Fruit fly (Drosophila melanogaster) whole organism, pupa: Measurements from ENCODE around the gene Skp2.

ENCODE experiments used
- EcR ChIP-seq: fragments of 200-800 bp; sonication (Bioruptor generic); optimal IDR thresholded peaks from 3 replicates; lab custom pipeline; 2019; ENCODE audit warnings: missing biosample characterization, missing genetic modification characterization, mild to moderate bottlenecking, moderate library complexity, missing genetic modification reagents
- gl ChIP-seq: fragments of 200-800 bp; sonication (Bioruptor generic); optimal IDR thresholded peaks from 2 replicates; lab custom pipeline; 2018; ENCODE audit warnings: missing biosample characterization, mild to moderate bottlenecking, missing genetic modification characterization

DNA sequence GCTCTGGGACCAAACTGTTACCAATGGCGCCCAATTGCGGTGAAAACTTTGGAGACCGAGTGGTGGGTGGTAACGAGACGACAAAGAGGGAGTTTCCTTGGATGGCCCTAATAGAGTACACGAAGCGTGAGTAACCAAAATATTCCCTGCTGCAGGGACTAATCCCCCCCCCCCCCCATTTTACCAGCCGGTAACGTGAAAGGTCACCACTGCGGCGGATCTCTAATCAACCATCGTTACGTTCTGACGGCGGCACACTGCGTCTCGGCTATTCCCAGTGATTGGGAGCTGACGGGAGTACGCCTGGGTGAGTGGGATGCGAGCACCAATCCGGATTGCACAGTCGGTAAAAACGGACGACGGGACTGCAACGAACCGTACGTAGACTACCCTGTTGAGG, 28.8 kb downstream of the Skp2 start:
- no peak for TF ChIP-seq EcR
- TF ChIP-seq gl (tag; lab: Kevin White, UChicago) = no peak
